Worm (Caenorhabditis elegans): ENCODE data around the gene gcc-2.

ce11 chrIII:9789083-9789482 lies 27.1 kb upstream of the gcc-2 start:
- no peak for TF ChIP-seq dao-5 (tag; optimal IDR thresholded peaks at IDR 0.05)
- no peak for TF ChIP-seq him-1 (tag; optimal IDR thresholded peaks at IDR 0.05)
- no peak for TF ChIP-seq W03F9.2 (tag; optimal IDR thresholded peaks at IDR 0.05)

All from whole organism, L4/young adult.